Fruit fly (Drosophila melanogaster) whole organism, embryonic: ENCODE results near the gene kibra.

ENCODE experiments used
- BtbVII ChIP-seq: fragments of 200-800 bp; sonication (Bioruptor generic); optimal IDR thresholded peaks from 3 replicates; lab custom pipeline; 2017; ENCODE audit warnings: missing biosample characterization, mild to moderate bottlenecking, missing genetic modification characterization
- CG10267 ChIP-seq: fragments of 200-800 bp; sonication (Bioruptor generic); optimal IDR thresholded peaks from 2 replicates; lab custom pipeline; 2018; ENCODE audit warnings: missing biosample characterization, mild to moderate bottlenecking, missing genetic modification characterization, moderate library complexity
- CG12104 ChIP-seq: fragments of 200-800 bp; sonication (Bioruptor generic); optimal IDR thresholded peaks from 3 replicates; lab custom pipeline; 2016; ENCODE audit warnings: missing biosample characterization, missing genetic modification characterization
- CG12155 ChIP-seq: fragments of 200-800 bp; sonication (Bioruptor generic); optimal IDR thresholded peaks from 3 replicates; lab custom pipeline; 2016; ENCODE audit warnings: missing biosample characterization, missing genetic modification characterization
- CG12659 ChIP-seq: fragments of 200-800 bp; sonication (Bioruptor generic); optimal IDR thresholded peaks from 3 replicates; lab custom pipeline; 2017; ENCODE audit warnings: mild to moderate bottlenecking, missing biosample characterization, missing genetic modification reagents, missing genetic modification characterization
- CG14667 ChIP-seq: fragments of 200-800 bp; sonication (Bioruptor generic); IDR thresholded peaks from 2 replicates; pipeline ENCODE4 v1.3.6; 2022; ENCODE audit warnings: missing biosample characterization, missing genetic modification characterization
- CG16813 ChIP-seq: fragments of 200-800 bp; sonication (Bioruptor generic); IDR thresholded peaks from 3 replicates; pipeline ENCODE4 v1.3.6; 2022; ENCODE audit warnings: missing biosample characterization, missing genetic modification characterization; ENCODE audit not compliant: partially characterized antibody
- CG17328 ChIP-seq: fragments of 200-800 bp; sonication (Bioruptor generic); IDR thresholded peaks from 2 replicates; pipeline ENCODE4 v1.3.6; 2022; ENCODE audit warnings: missing biosample characterization, missing genetic modification characterization
- CG1792 ChIP-seq: fragments of 200-800 bp; sonication (Bioruptor generic); optimal IDR thresholded peaks from 2 replicates; lab custom pipeline; 2016; ENCODE audit warnings: missing biosample characterization, missing genetic modification characterization
- CG2875 ChIP-seq: fragments of 200-800 bp; sonication (Bioruptor generic); optimal IDR thresholded peaks from 2 replicates; lab custom pipeline; 2017; ENCODE audit warnings: missing biosample characterization, mild to moderate bottlenecking, missing genetic modification characterization, missing genetic modification reagents
- CG34224 ChIP-seq: fragments of 200-800 bp; sonication (Bioruptor generic); IDR thresholded peaks from 3 replicates; pipeline ENCODE4 v1.3.6; 2022; ENCODE audit warnings: missing biosample characterization, missing genetic modification characterization; ENCODE audit not compliant: partially characterized antibody
- CG4360 ChIP-seq: fragments of 200-800 bp; sonication (Bioruptor generic); IDR thresholded peaks from 2 replicates; pipeline ENCODE4 v1.3.6; 2022; ENCODE audit warnings: missing biosample characterization, missing genetic modification characterization
- CG4730 ChIP-seq: fragments of 200-800 bp; sonication (Bioruptor generic); IDR thresholded peaks from 2 replicates; pipeline ENCODE4 v1.3.6; 2022; ENCODE audit warnings: missing biosample characterization, missing genetic modification characterization
- CG6254 ChIP-seq: fragments of 200-800 bp; sonication (Bioruptor generic); optimal IDR thresholded peaks from 3 replicates; lab custom pipeline; 2017; ENCODE audit warnings: mild to moderate bottlenecking, missing biosample characterization, missing genetic modification reagents, missing genetic modification characterization
- CG7271 ChIP-seq: fragments of 200-800 bp; sonication (Bioruptor generic); optimal IDR thresholded peaks from 2 replicates; lab custom pipeline; 2018; ENCODE audit warnings: missing biosample characterization, mild to moderate bottlenecking, missing genetic modification characterization, moderate library complexity
- CG7786 ChIP-seq: fragments of 200-800 bp; sonication (Bioruptor generic); optimal IDR thresholded peaks from 2 replicates; lab custom pipeline; 2016; ENCODE audit warnings: missing biosample characterization, missing genetic modification characterization
- CG8388 ChIP-seq: fragments of 200-800 bp; sonication (Bioruptor generic); optimal IDR thresholded peaks from 2 replicates; lab custom pipeline; 2019; ENCODE audit warnings: missing biosample characterization, mild to moderate bottlenecking, missing genetic modification characterization, moderate library complexity
- CG8765 ChIP-seq: fragments of 200-800 bp; sonication (Bioruptor generic); IDR thresholded peaks from 2 replicates; pipeline ENCODE4 v1.3.6; 2022; ENCODE audit warnings: missing biosample characterization, missing genetic modification characterization
- Camta ChIP-seq: fragments of 200-800 bp; sonication (Bioruptor generic); optimal IDR thresholded peaks from 2 replicates; lab custom pipeline; 2016; ENCODE audit warnings: missing biosample characterization, missing genetic modification characterization
- E2f2 ChIP-seq: fragments of 200-800 bp; sonication (Bioruptor generic); IDR thresholded peaks from 2 replicates; pipeline ENCODE4 v1.3.6; 2022; ENCODE audit warnings: missing biosample characterization, missing genetic modification characterization
- Ets65A ChIP-seq: fragments of 200-800 bp; sonication (Bioruptor generic); peaks from one replicate; lab custom pipeline; 2016; ENCODE audit warnings: missing biosample characterization, missing genetic modification characterization
- HHEX ChIP-seq: fragments of 200-800 bp; sonication (Bioruptor generic); optimal IDR thresholded peaks from 3 replicates; lab custom pipeline; 2017; ENCODE audit warnings: missing biosample characterization, mild to moderate bottlenecking, missing genetic modification characterization, missing genetic modification reagents
- Hmx ChIP-seq: fragments of 200-800 bp; sonication (Bioruptor generic); optimal IDR thresholded peaks from 2 replicates; lab custom pipeline; 2016; ENCODE audit warnings: missing biosample characterization, missing genetic modification characterization
- Hr51 ChIP-seq, 2 experiments: fragments of 200-800 bp; sonication (Bioruptor generic); optimal IDR thresholded peaks; 2 replicates in 1 of 2; 3 replicates in 1 of 2; lab custom pipeline; 2016 to 2018; ENCODE audit warnings: missing biosample characterization in 2 of 2, missing genetic modification characterization in 2 of 2, mild to moderate bottlenecking in 1 of 2, moderate library complexity in 1 of 2
- abd-A ChIP-seq: fragments of 200-800 bp; sonication (Bioruptor generic); optimal IDR thresholded peaks from 3 replicates; lab custom pipeline; 2019; ENCODE audit warnings: missing biosample characterization, mild to moderate bottlenecking, missing genetic modification characterization, moderate library complexity
- ara ChIP-seq: fragments of 200-800 bp; sonication (Bioruptor generic); IDR thresholded peaks from 2 replicates; pipeline ENCODE4 v1.3.6; 2022; ENCODE audit warnings: missing biosample characterization, missing genetic modification characterization
- bcd ChIP-seq: fragments of 200-800 bp; sonication (Bioruptor generic); optimal IDR thresholded peaks from 2 replicates; lab custom pipeline; 2017; ENCODE audit warnings: missing biosample characterization, mild to moderate bottlenecking, missing genetic modification characterization
- bigmax ChIP-seq: fragments of 200-800 bp; sonication (Bioruptor generic); optimal IDR thresholded peaks from 2 replicates; lab custom pipeline; 2018; ENCODE audit warnings: missing biosample characterization, mild to moderate bottlenecking, missing genetic modification characterization
- bsh ChIP-seq, 2 experiments: fragments of 200-800 bp; sonication (Bioruptor generic); optimal IDR thresholded peaks; 2 replicates each; lab custom pipeline; 2017 to 2018; ENCODE audit warnings: mild to moderate bottlenecking in 2 of 2, missing biosample characterization in 2 of 2, missing genetic modification characterization in 2 of 2, moderate library complexity in 1 of 2
- crc ChIP-seq: fragments of 200-800 bp; sonication (Bioruptor generic); optimal IDR thresholded peaks from 2 replicates; lab custom pipeline; 2016; ENCODE audit warnings: missing biosample characterization, missing genetic modification characterization
- da ChIP-seq: fragments of 200-800 bp; sonication (Bioruptor generic); optimal IDR thresholded peaks from 2 replicates; lab custom pipeline; 2016; ENCODE audit warnings: missing biosample characterization, missing genetic modification characterization
- ftz-f1 ChIP-seq: fragments of 200-800 bp; sonication (Bioruptor generic); optimal IDR thresholded peaks from 2 replicates; lab custom pipeline; 2016; ENCODE audit warnings: missing biosample characterization, missing genetic modification characterization
- kah ChIP-seq: fragments of 200-800 bp; sonication (Bioruptor generic); optimal IDR thresholded peaks from 2 replicates; lab custom pipeline; 2018; ENCODE audit warnings: missing biosample characterization, mild to moderate bottlenecking, missing genetic modification characterization
- kni ChIP-seq: fragments of 200-800 bp; sonication (Bioruptor generic); optimal IDR thresholded peaks from 3 replicates; lab custom pipeline; 2017; ENCODE audit warnings: mild to moderate bottlenecking, missing biosample characterization, missing genetic modification reagents, missing genetic modification characterization
- pan ChIP-seq, 4 experiments: fragments of >200 bp in 3 of 4; fragments of 200-800 bp in 1 of 4; sonication (Bioruptor generic) in 1 of 4; optimal IDR thresholded peaks in 3 of 4; IDR thresholded peaks in 1 of 4; 2 replicates each; pipeline versions ENCODE4 v1.3.6 to Lab custom; 2017 to 2022; ENCODE audit warnings: missing biosample characterization in 2 of 4, missing genetic modification characterization in 2 of 4, mixed read lengths in 1 of 4
- peb ChIP-seq: fragments of 200-800 bp; sonication (Bioruptor generic); IDR thresholded peaks from 2 replicates; pipeline ENCODE4 v1.3.6; 2022; ENCODE audit warnings: missing biosample characterization, missing genetic modification characterization
- pros ChIP-seq: fragments of 200-800 bp; sonication (Bioruptor generic); optimal IDR thresholded peaks from 3 replicates; lab custom pipeline; 2019; ENCODE audit warnings: missing biosample characterization, mild to moderate bottlenecking, missing genetic modification characterization, moderate library complexity
- ro ChIP-seq: fragments of 200-800 bp; sonication (Bioruptor generic); IDR thresholded peaks from 2 replicates; pipeline ENCODE4 v1.3.6; 2022; ENCODE audit warnings: missing biosample characterization, missing genetic modification characterization
- slbo ChIP-seq: fragments of 200-800 bp; sonication (Bioruptor generic); IDR thresholded peaks from 2 replicates; pipeline ENCODE4 v1.3.6; 2022; ENCODE audit warnings: missing biosample characterization, missing genetic modification characterization
- sob ChIP-seq: fragments of 200-800 bp; sonication (Bioruptor generic); IDR thresholded peaks from 2 replicates; pipeline ENCODE4 v1.3.6; 2022; ENCODE audit warnings: missing biosample characterization, missing genetic modification characterization
- ttk ChIP-seq: fragments of 200-800 bp; sonication (Bioruptor generic); IDR thresholded peaks from 2 replicates; pipeline ENCODE4 v2.1.2; 2022; ENCODE audit warnings: missing biosample characterization, missing genetic modification characterization
- yki ChIP-seq: fragments of >200 bp; optimal IDR thresholded peaks from 3 replicates; lab custom pipeline; 2018

Gene kibra

DNA sequence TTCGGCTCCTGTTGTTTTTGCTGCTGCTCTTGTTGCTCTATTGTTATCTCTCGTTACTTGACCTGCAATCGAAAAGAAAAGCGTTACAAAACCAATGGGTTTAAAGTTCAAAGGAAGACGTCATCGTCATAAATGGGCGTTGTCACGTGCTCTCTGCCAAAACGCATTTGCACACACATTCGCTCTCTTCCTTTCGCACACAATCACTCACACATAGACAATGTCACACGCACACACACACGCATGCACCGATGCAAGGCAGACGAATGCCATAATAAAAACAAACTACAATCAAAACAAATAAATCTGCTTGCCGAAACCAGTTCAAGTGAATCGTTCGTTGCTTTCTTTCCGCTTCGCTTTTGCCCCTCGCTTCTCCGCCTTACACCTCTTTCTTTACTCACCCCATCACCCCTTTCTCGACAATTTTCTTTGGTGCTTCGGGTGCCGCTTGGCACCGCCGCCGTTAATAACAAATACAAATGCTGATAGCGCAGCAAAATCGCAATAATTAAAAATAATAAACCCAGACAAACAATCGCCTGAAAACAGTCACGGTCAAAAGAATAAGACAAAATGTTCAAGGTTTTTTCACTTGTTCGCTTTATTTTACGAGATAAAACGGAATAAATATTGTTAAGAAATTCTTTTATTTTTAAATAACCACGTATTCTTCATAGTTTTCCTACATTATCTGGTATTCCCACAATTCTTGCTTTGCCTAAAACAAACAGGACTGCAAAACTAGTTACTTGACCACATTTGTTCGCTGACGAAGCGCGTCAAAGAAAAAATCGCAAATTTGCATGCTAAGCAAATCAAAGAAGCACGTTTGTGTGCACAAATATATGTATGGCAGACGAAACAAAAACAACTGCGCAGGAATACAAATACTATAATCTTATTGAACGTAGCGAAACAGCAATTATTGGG, 74.5 kb downstream of the kibra start (continued):
- no peak for TF ChIP-seq abd-A
- peak; percentile 26 for TF ChIP-seq CG12155 (GFP tag; lab: Kevin White, UChicago)
- TF ChIP-seq ro (GFP tag; lab: Robert Waterston, UW), result no peak
- 0 out of 2 replicates have a peak, but pooled peaks have one; percentile 7 for TF ChIP-seq CG17328 (GFP tag; lab: Robert Waterston, UW)
- peak; percentile 18 for TF ChIP-seq CG8388 (GFP tag; lab: Kevin White, UChicago)
- TF ChIP-seq CG7786, result peak; percentile 31
- TF ChIP-seq Ets65A (GFP tag; lab: Kevin White, UChicago), result peak; percentile 83
- TF ChIP-seq BtbVII (GFP tag; lab: Kevin White, UChicago), result peak; percentile 36
- no peak for TF ChIP-seq Hr51 (GFP tag; optimal IDR thresholded peaks at IDR 0.05; lab: Kevin White, UChicago)
- peak; percentile 2 for TF ChIP-seq CG6254 (GFP tag; lab: Kevin White, UChicago)
- no peak for TF ChIP-seq CG4730 (GFP tag; lab: Robert Waterston, UW)
- TF ChIP-seq CG7271 (tag; lab: Kevin White, UChicago), result no peak
- peak; percentile 19 for TF ChIP-seq bcd (GFP tag; lab: Kevin White, UChicago)
- TF ChIP-seq CG10267 (tag; lab: Kevin White, UChicago), result peak; percentile 4
- peak; percentile 32 for TF ChIP-seq pros (GFP tag; lab: Kevin White, UChicago)
- peak; percentile 18 for TF ChIP-seq CG1792 (GFP tag; lab: Kevin White, UChicago)
- peak; percentile 22; the same call in 1 of the 2 replicates for TF ChIP-seq slbo (GFP tag; lab: Robert Waterston, UW)
- peak; percentile 13 for TF ChIP-seq crc (GFP tag; lab: Kevin White, UChicago)
- TF ChIP-seq ara (GFP tag; lab: Robert Waterston, UW), result 0 out of 2 replicates have a peak, but pooled peaks have one; percentile 27
- peak; percentile 50 for TF ChIP-seq CG12104 (GFP tag; lab: Kevin White, UChicago)
- TF ChIP-seq CG34224 (GFP tag; lab: Robert Waterston, UW), result no peak
- peak; percentile 9; the same call in 1 of the 2 replicates for TF ChIP-seq E2f2 (GFP tag; lab: Robert Waterston, UW)
- peak; percentile 8 for TF ChIP-seq ftz-f1 (GFP tag; lab: Kevin White, UChicago)
- TF ChIP-seq kah (GFP tag; lab: Kevin White, UChicago), result no peak
- TF ChIP-seq HHEX (GFP tag; lab: Kevin White, UChicago), result no peak
- TF ChIP-seq Hmx (GFP tag; lab: Kevin White, UChicago), result peak; percentile 51
- no peak for TF ChIP-seq CG16813 (GFP tag; lab: Robert Waterston, UW)
- no peak for TF ChIP-seq CG14667 (GFP tag; lab: Robert Waterston, UW)
- no peak for TF ChIP-seq CG12659 (GFP tag; lab: Kevin White, UChicago)
- TF ChIP-seq peb (GFP tag; lab: Robert Waterston, UW), result no peak
- TF ChIP-seq CG8765 (GFP tag; lab: Robert Waterston, UW), result no peak
- peak in 1 of 2 experiments; percentile 60 for TF ChIP-seq bsh (GFP tag; optimal IDR thresholded peaks at IDR 0.05; lab: Kevin White, UChicago)
- TF ChIP-seq CG2875 (GFP tag; lab: Kevin White, UChicago), result peak; percentile 11
- no peak for TF ChIP-seq sob (GFP tag; lab: Robert Waterston, UW)
- TF ChIP-seq ttk (GFP tag; lab: Robert Waterston, UW), result peak; percentile 10; the same call in 1 of the 2 replicates
- no peak for TF ChIP-seq Camta (GFP tag; lab: Kevin White, UChicago)
- peak; percentile 47 for TF ChIP-seq kni (GFP tag; lab: Kevin White, UChicago)
- TF ChIP-seq da (GFP tag; lab: Kevin White, UChicago), result no peak
- TF ChIP-seq pan (optimal IDR thresholded peaks at IDR 0.05; lab: Kevin White, UChicago), result no peak
- TF ChIP-seq pan (GFP tag; optimal IDR thresholded peaks at IDR 0.05 in 1 of 2, IDR thresholded peaks at IDR 0.05 in 1 of 2), result no peak
- no peak for TF ChIP-seq yki
- no peak for TF ChIP-seq bigmax (GFP tag; lab: Kevin White, UChicago)
- 0 out of 2 replicates have a peak, but pooled peaks have one; percentile 34 for TF ChIP-seq CG4360 (GFP tag; lab: Robert Waterston, UW)
- TF ChIP-seq, all 482 proteins: peak for 78
